Fruit fly (Drosophila melanogaster) whole organism, wandering third instar larva: ENCODE data around the gene CG7560.
A peak's percentile ranks its signal among the peaks of the same experiment; 100 is the strongest.

Source experiments
- CG32264 ChIP-seq: fragments of 200-800 bp; sonication (Bioruptor generic); optimal IDR thresholded peaks from 2 replicates; lab custom pipeline; 2016; ENCODE audit warnings: missing biosample characterization, missing genetic modification characterization
- Jra ChIP-seq: sonication (Bioruptor generic); optimal IDR thresholded peaks from 2 replicates; lab custom pipeline; 2016; ENCODE audit warnings: missing biosample characterization, missing genetic modification characterization
- Myc ChIP-seq: fragments of >200 bp; optimal IDR thresholded peaks from 2 replicates; lab custom pipeline; 2017
- N ChIP-seq: fragments of >200 bp; optimal IDR thresholded peaks from 2 replicates; lab custom pipeline; 2018; ENCODE audit warnings: missing biosample characterization, missing external identifiers, missing genetic modification characterization
- OdsH ChIP-seq: fragments of 200-800 bp; sonication (Bioruptor generic); optimal IDR thresholded peaks from 2 replicates; lab custom pipeline; 2016; ENCODE audit warnings: missing biosample characterization, mild to moderate bottlenecking, missing genetic modification characterization
- Vsx2 ChIP-seq: fragments of 200-300, 225-300 bp; sonication (Bioruptor generic); optimal IDR thresholded peaks from 2 replicates; lab custom pipeline; 2018; ENCODE audit warnings: missing biosample characterization, missing genetic modification characterization; ENCODE audit not compliant: partially characterized antibody
- br ChIP-seq: fragments of 200-800 bp; sonication (Bioruptor generic); optimal IDR thresholded peaks from 2 replicates; lab custom pipeline; 2016; ENCODE audit warnings: missing biosample characterization, missing genetic modification characterization
- h ChIP-seq: fragments of 200-800 bp; sonication (Bioruptor generic); optimal IDR thresholded peaks from 3 replicates; lab custom pipeline; 2016; ENCODE audit warnings: missing biosample characterization, mild to moderate bottlenecking, missing genetic modification characterization
- jim ChIP-seq: fragments of 175-275, 200-325 bp; sonication (Bioruptor generic); optimal IDR thresholded peaks from 2 replicates; lab custom pipeline; 2016; ENCODE audit warnings: missing biosample characterization, mild to moderate bottlenecking, missing genetic modification characterization
- psq ChIP-seq: fragments of 200-800 bp; sonication (Bioruptor generic); optimal IDR thresholded peaks from 3 replicates; lab custom pipeline; 2017; ENCODE audit warnings: missing biosample characterization, mild to moderate bottlenecking, missing genetic modification characterization, moderate library complexity
- usp ChIP-seq: fragments of >200 bp; optimal IDR thresholded peaks from 2 replicates; lab custom pipeline; 2017; ENCODE audit warnings: missing biosample characterization, missing genetic modification characterization
- woc ChIP-seq: sonication (Bioruptor generic); optimal IDR thresholded peaks from 2 replicates; lab custom pipeline; 2016; ENCODE audit warnings: missing biosample characterization, mild to moderate bottlenecking, missing genetic modification characterization

DNA sequence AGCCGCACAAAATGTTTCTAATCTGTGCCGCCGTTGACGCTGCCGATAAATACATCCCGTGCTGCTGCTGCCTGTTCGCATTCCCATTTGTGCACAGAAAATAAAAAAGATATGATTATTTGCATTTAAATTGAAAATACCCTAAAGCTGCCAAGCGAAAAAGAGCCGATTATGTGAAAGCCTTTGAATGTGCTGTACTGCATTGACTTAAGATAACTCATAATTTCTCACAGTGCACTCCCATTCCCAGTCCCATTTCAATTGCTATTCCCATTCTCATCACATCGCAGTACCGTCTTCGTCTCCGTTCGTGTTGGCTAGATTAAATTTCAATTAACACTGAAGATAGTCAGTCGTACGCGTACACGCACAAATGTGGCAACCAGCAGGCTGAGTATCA lies 24.0 kb downstream of the CG7560 start:
- TF ChIP-seq jim (no peak), usp (no peak), woc (GFP tag; lab: Kevin White, UChicago) (no peak), Myc (no peak), br (GFP tag; lab: Kevin White, UChicago) (no peak), OdsH (GFP tag; lab: Kevin White, UChicago) (no peak), psq (GFP tag; lab: Kevin White, UChicago) (no peak), N (GFP tag; lab: Kevin White, UChicago) (no peak), Vsx2 (no peak), h (GFP tag; lab: Kevin White, UChicago) (peak; percentile 2), Jra (GFP tag; lab: Kevin White, UChicago) (no peak), CG32264 (GFP tag; lab: Kevin White, UChicago) (no peak)
